Fruit fly (Drosophila melanogaster): ENCODE results near the gene Srr.

- no peak for TF ChIP-seq eg (GFP tag; IDR thresholded peaks at IDR 0.05)
- no peak for TF ChIP-seq CG4318 (GFP tag; optimal IDR thresholded peaks at IDR 0.05)
- TF ChIP-seq CG6854 (GFP tag; optimal IDR thresholded peaks at IDR 0.05) = peak; percentile 2
- TF ChIP-seq achi (GFP tag; optimal IDR thresholded peaks at IDR 0.05) = no peak
- TF ChIP-seq Sox14 (GFP tag; optimal IDR thresholded peaks at IDR 0.05) = no peak
- TF ChIP-seq CG6808 (GFP tag; optimal IDR thresholded peaks at IDR 0.05) = no peak
- TF ChIP-seq CG11294 (GFP tag; IDR thresholded peaks at IDR 0.05) = no peak
- TF ChIP-seq Sox102F (GFP tag; optimal IDR thresholded peaks at IDR 0.05) = no peak
- no peak for TF ChIP-seq dac (GFP tag; optimal IDR thresholded peaks at IDR 0.05)
Measured at dm6 chr3R:9344186-9344790, 20.9 kb upstream of the Srr start.

Measured in whole organism, prepupa.